Fruit fly (Drosophila melanogaster) whole organism, embryonic: Measurements from ENCODE around the gene Ssu72.

Experiments used
- Atf3 ChIP-seq: fragments of 200-800 bp; sonication (Bioruptor generic); optimal IDR thresholded peaks from 3 replicates; lab custom pipeline; 2016; ENCODE audit warnings: missing biosample characterization, missing genetic modification characterization
- BEAF-32 ChIP-seq: fragments of 200-800 bp; sonication (Bioruptor generic); optimal IDR thresholded peaks from 3 replicates; lab custom pipeline; 2017; ENCODE audit warnings: missing biosample characterization, missing genetic modification characterization, mild to moderate bottlenecking, moderate library complexity, missing genetic modification reagents
- CG1024 ChIP-seq: fragments of 200-800 bp; sonication (Bioruptor generic); IDR thresholded peaks from 2 replicates; pipeline ENCODE4 v1.3.6; 2022; ENCODE audit warnings: missing biosample characterization, missing genetic modification characterization
- CG10431 ChIP-seq: fragments of 200-800 bp; sonication (Bioruptor generic); optimal IDR thresholded peaks from 3 replicates; lab custom pipeline; 2018; ENCODE audit warnings: missing biosample characterization, mild to moderate bottlenecking, missing genetic modification characterization
- CG11456 ChIP-seq: fragments of 200-800 bp; sonication (Bioruptor generic); IDR thresholded peaks from 3 replicates; pipeline ENCODE4 v1.3.6; 2022; ENCODE audit warnings: missing biosample characterization, missing genetic modification characterization
- CG11560 ChIP-seq: fragments of 200-800 bp; sonication (Bioruptor generic); IDR thresholded peaks from 3 replicates; pipeline ENCODE4 v1.3.6; 2022; ENCODE audit warnings: missing biosample characterization, missing genetic modification characterization
- CG11696 ChIP-seq: fragments of 200-800 bp; sonication (Bioruptor generic); IDR thresholded peaks from 2 replicates; pipeline ENCODE4 v1.3.6; 2022; ENCODE audit warnings: missing biosample characterization, missing genetic modification characterization
- CG12104 ChIP-seq: fragments of 200-800 bp; sonication (Bioruptor generic); optimal IDR thresholded peaks from 3 replicates; lab custom pipeline; 2016; ENCODE audit warnings: missing biosample characterization, missing genetic modification characterization
- CG14710 ChIP-seq: fragments of 200-800 bp; sonication (Bioruptor generic); optimal IDR thresholded peaks from 3 replicates; lab custom pipeline; 2019; ENCODE audit warnings: missing biosample characterization, mild to moderate bottlenecking, missing genetic modification characterization, moderate library complexity
- CG14965 ChIP-seq: fragments of 200-800 bp; sonication (Bioruptor generic); optimal IDR thresholded peaks from 2 replicates; lab custom pipeline; 2016; ENCODE audit warnings: missing biosample characterization, missing genetic modification characterization, borderline replicate concordance
- CG15601 ChIP-seq: fragments of 200-800 bp; sonication (Bioruptor generic); optimal IDR thresholded peaks from 3 replicates; lab custom pipeline; 2019; ENCODE audit warnings: missing biosample characterization, mild to moderate bottlenecking, missing genetic modification characterization, moderate library complexity
- CG17361 ChIP-seq: fragments of 200-800 bp; sonication (Bioruptor generic); IDR thresholded peaks from 3 replicates; pipeline ENCODE4 v1.3.6; 2022; ENCODE audit warnings: missing biosample characterization, missing genetic modification characterization
- CG17829 ChIP-seq: fragments of 200-800 bp; optimal IDR thresholded peaks from 2 replicates; lab custom pipeline; 2019; ENCODE audit warnings: missing biosample characterization, mild to moderate bottlenecking, missing genetic modification characterization, moderate library complexity
- CG1792 ChIP-seq: fragments of 200-800 bp; sonication (Bioruptor generic); optimal IDR thresholded peaks from 2 replicates; lab custom pipeline; 2016; ENCODE audit warnings: missing biosample characterization, missing genetic modification characterization
- CG31224 ChIP-seq: fragments of 200-800 bp; sonication (Bioruptor generic); IDR thresholded peaks from 2 replicates; pipeline ENCODE4 v1.3.6; 2022; ENCODE audit warnings: missing biosample characterization, missing genetic modification characterization
- CG31365 ChIP-seq: fragments of 200-800 bp; sonication (Bioruptor generic); optimal IDR thresholded peaks from 2 replicates; lab custom pipeline; 2018; ENCODE audit warnings: missing biosample characterization, mild to moderate bottlenecking, missing genetic modification characterization
- CG3838 ChIP-seq: fragments of 200-800 bp; sonication (Bioruptor generic); optimal IDR thresholded peaks from 3 replicates; lab custom pipeline; 2016; ENCODE audit warnings: missing biosample characterization, missing genetic modification characterization
- CG4854 ChIP-seq: fragments of 200-800 bp; sonication (Bioruptor generic); optimal IDR thresholded peaks from 2 replicates; lab custom pipeline; 2016; ENCODE audit warnings: missing biosample characterization, missing genetic modification characterization, inconsistent platforms
- CG5180 ChIP-seq: fragments of 200-800 bp; sonication (Bioruptor generic); optimal IDR thresholded peaks from 3 replicates; lab custom pipeline; 2017; ENCODE audit warnings: missing biosample characterization, missing genetic modification characterization, mild to moderate bottlenecking, moderate library complexity, missing genetic modification reagents
- CG6689 ChIP-seq: fragments of 200-800 bp; sonication (Bioruptor generic); IDR thresholded peaks from 2 replicates; pipeline ENCODE4 v1.3.6; 2022; ENCODE audit warnings: missing biosample characterization, missing genetic modification characterization
- CG7987 ChIP-seq: fragments of 200-800 bp; sonication (Bioruptor generic); optimal IDR thresholded peaks from 2 replicates; lab custom pipeline; 2018; ENCODE audit warnings: missing biosample characterization, mild to moderate bottlenecking, missing genetic modification characterization, moderate library complexity
- CG8290 ChIP-seq, 3 experiments: fragments of 200-800 bp; sonication (Bioruptor generic); optimal IDR thresholded peaks; 2 replicates each; lab custom pipeline; 2016 to 2019; ENCODE audit warnings: missing biosample characterization in 3 of 3, missing genetic modification characterization in 3 of 3, mild to moderate bottlenecking in 2 of 3, moderate library complexity in 1 of 3
- CG9609 ChIP-seq: fragments of 200-800 bp; sonication (Bioruptor generic); optimal IDR thresholded peaks from 3 replicates; lab custom pipeline; 2016; ENCODE audit warnings: missing biosample characterization, missing genetic modification characterization
- Camta ChIP-seq: fragments of 200-800 bp; sonication (Bioruptor generic); optimal IDR thresholded peaks from 2 replicates; lab custom pipeline; 2016; ENCODE audit warnings: missing biosample characterization, missing genetic modification characterization
- ERR ChIP-seq: fragments of 200-800 bp; sonication (Bioruptor generic); optimal IDR thresholded peaks from 2 replicates; lab custom pipeline; 2016; ENCODE audit warnings: missing biosample characterization, missing genetic modification characterization
- HLH3B ChIP-seq: fragments of 200-800 bp; sonication (Bioruptor generic); IDR thresholded peaks from 2 replicates; pipeline ENCODE4 v1.3.6; 2022; ENCODE audit warnings: missing biosample characterization, missing genetic modification characterization
- HLHmδ ChIP-seq: fragments of 200-800 bp; sonication (Bioruptor generic); optimal IDR thresholded peaks from 2 replicates; lab custom pipeline; 2018; ENCODE audit warnings: missing biosample characterization, mild to moderate bottlenecking, missing genetic modification characterization, moderate library complexity
- HmgZ ChIP-seq: fragments of 200-800 bp; sonication (Bioruptor generic); optimal IDR thresholded peaks from 2 replicates; lab custom pipeline; 2018; ENCODE audit warnings: missing biosample characterization, mild to moderate bottlenecking, missing genetic modification characterization
- Mrtf ChIP-seq: fragments of 200-800 bp; sonication (Bioruptor generic); IDR thresholded peaks from 3 replicates; pipeline ENCODE4 v1.3.6; 2022; ENCODE audit warnings: missing biosample characterization, missing genetic modification characterization
- Ptx1 ChIP-seq: fragments of 200-800 bp; sonication (Bioruptor generic); IDR thresholded peaks from 2 replicates; pipeline ENCODE4 v1.3.6; 2022; ENCODE audit warnings: missing biosample characterization, missing genetic modification characterization
- Xrp1 ChIP-seq: fragments of 200-800 bp; sonication (Bioruptor generic); IDR thresholded peaks from 2 replicates; pipeline ENCODE4 v1.3.6; 2022; ENCODE audit warnings: missing biosample characterization, missing genetic modification characterization
- al ChIP-seq: fragments of 200-800 bp; sonication (Bioruptor generic); IDR thresholded peaks from 2 replicates; pipeline ENCODE4 v1.3.6; 2022; ENCODE audit warnings: missing biosample characterization, missing genetic modification characterization
- aop ChIP-seq: fragments of 200-800 bp; sonication (Bioruptor generic); IDR thresholded peaks from 2 replicates; pipeline ENCODE4 v1.3.6; 2022; ENCODE audit warnings: missing biosample characterization, missing genetic modification characterization
- bab2 ChIP-seq: fragments of 200-800 bp; sonication (Bioruptor generic); optimal IDR thresholded peaks from 2 replicates; lab custom pipeline; 2016; ENCODE audit warnings: missing biosample characterization, missing genetic modification characterization
- bsh ChIP-seq, 2 experiments: fragments of 200-800 bp; sonication (Bioruptor generic); optimal IDR thresholded peaks; 2 replicates each; lab custom pipeline; 2017 to 2018; ENCODE audit warnings: mild to moderate bottlenecking in 2 of 2, missing biosample characterization in 2 of 2, missing genetic modification characterization in 2 of 2, moderate library complexity in 1 of 2
- cas ChIP-seq: fragments of 200-800 bp; sonication (Bioruptor generic); IDR thresholded peaks from 2 replicates; pipeline ENCODE4 v1.3.6; 2022; ENCODE audit warnings: missing biosample characterization, missing genetic modification characterization
- da ChIP-seq: fragments of 200-800 bp; sonication (Bioruptor generic); optimal IDR thresholded peaks from 2 replicates; lab custom pipeline; 2016; ENCODE audit warnings: missing biosample characterization, missing genetic modification characterization
- dan ChIP-seq: fragments of 200-800 bp; sonication (Bioruptor generic); IDR thresholded peaks from 2 replicates; pipeline ENCODE4 v1.3.6; 2022; ENCODE audit warnings: missing biosample characterization, missing genetic modification characterization
- gcm ChIP-seq: fragments of 200-800 bp; sonication (Bioruptor generic); optimal IDR thresholded peaks from 2 replicates; lab custom pipeline; 2019; ENCODE audit warnings: missing biosample characterization, mild to moderate bottlenecking, missing genetic modification characterization, moderate library complexity
- gro ChIP-seq: fragments of 200-800 bp; sonication (Bioruptor generic); optimal IDR thresholded peaks from 2 replicates; lab custom pipeline; 2016; ENCODE audit warnings: missing biosample characterization, missing genetic modification characterization
- gsb ChIP-seq: fragments of 200-800 bp; sonication (Bioruptor generic); IDR thresholded peaks from 2 replicates; pipeline ENCODE4 v1.3.6; 2022; ENCODE audit warnings: missing biosample characterization, missing genetic modification characterization
- knrl ChIP-seq: fragments of 200-800 bp; sonication (Bioruptor generic); IDR thresholded peaks from 3 replicates; pipeline ENCODE4 v1.3.6; 2022; ENCODE audit warnings: missing biosample characterization, missing genetic modification characterization; ENCODE audit not compliant: partially characterized antibody
- lab ChIP-seq: fragments of 200-800 bp; sonication (Bioruptor generic); optimal IDR thresholded peaks from 3 replicates; lab custom pipeline; 2017; ENCODE audit warnings: missing biosample characterization, missing genetic modification characterization, mild to moderate bottlenecking, moderate library complexity, missing genetic modification reagents
- mirr ChIP-seq: fragments of 200-800 bp; sonication (Bioruptor generic); optimal IDR thresholded peaks from 3 replicates; lab custom pipeline; 2018; ENCODE audit warnings: missing biosample characterization, mild to moderate bottlenecking, missing genetic modification characterization
- nom ChIP-seq: fragments of 200-800 bp; sonication (Bioruptor generic); optimal IDR thresholded peaks from 2 replicates; lab custom pipeline; 2017; ENCODE audit warnings: missing biosample characterization, missing genetic modification characterization, mild to moderate bottlenecking, moderate library complexity, missing genetic modification reagents
- pb ChIP-seq: fragments of 200-800 bp; sonication (Bioruptor generic); optimal IDR thresholded peaks from 3 replicates; lab custom pipeline; 2016; ENCODE audit warnings: missing biosample characterization, missing genetic modification characterization
- sens ChIP-seq: fragments of 200-800 bp; sonication (Bioruptor generic); peaks from one replicate; lab custom pipeline; 2016; ENCODE audit warnings: missing biosample characterization, missing genetic modification characterization
- tgo ChIP-seq: fragments of 200-800 bp; sonication (Bioruptor generic); IDR thresholded peaks from 3 replicates; pipeline ENCODE4 v1.3.6; 2022; ENCODE audit warnings: missing biosample characterization, missing genetic modification characterization
- trh ChIP-seq: fragments of 200-800 bp; sonication (Bioruptor generic); optimal IDR thresholded peaks from 2 replicates; lab custom pipeline; 2016; ENCODE audit warnings: missing biosample characterization, missing genetic modification characterization
- z ChIP-seq: fragments of 200-800 bp; sonication (Bioruptor generic); IDR thresholded peaks from 3 replicates; pipeline ENCODE4 v1.3.6; 2022; ENCODE audit warnings: missing biosample characterization, missing genetic modification characterization

The Ssu72 gene

DNA sequence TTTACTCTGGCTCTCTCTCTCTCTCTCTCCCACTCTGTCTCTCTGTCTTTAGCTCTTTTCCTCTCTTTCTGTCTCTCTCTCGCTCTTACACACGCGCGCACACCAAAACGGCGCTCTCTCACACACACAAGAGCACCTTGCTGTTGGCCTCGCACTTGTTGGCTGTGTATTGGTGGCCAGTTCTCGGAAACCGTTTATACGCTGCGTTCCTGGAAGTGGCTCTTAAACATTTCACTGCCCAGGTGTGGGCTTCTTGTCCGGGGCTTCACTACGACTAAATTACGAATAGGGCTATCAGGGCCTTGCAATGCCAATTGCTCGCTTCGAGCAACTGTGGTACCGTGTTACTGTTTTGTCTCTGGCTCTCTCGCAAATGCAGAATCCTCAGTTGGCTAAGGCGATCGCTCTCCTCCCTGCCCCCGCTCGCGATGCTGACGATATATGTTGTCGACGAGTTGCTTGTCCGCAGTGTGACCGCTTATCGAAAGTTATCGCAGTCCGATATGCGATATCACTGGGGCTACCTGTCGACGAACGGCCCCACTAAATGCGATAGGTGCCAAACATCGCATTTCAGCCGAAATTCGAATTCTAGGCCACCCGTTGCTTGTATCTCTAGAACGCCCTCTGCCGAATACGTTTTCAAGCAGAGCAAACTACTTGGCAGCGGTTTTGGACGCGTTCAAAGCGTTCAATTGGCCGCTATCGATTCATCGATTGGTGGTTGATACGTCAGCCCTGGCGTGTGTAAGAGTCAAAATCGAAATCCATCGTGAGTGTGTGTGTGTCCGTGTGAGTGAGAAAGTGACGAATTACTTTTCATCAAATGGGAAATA is 18.9 kb downstream of the Ssu72 start, which contains the start of the genes dome and Ubqn (continued):
- TF ChIP-seq HLH3B (no peak), aop (GFP tag; lab: Robert Waterston, UW) (no peak), CG31365 (no peak), mirr (GFP tag; lab: Kevin White, UChicago) (peak; percentile 4), lab (GFP tag; lab: Kevin White, UChicago) (no peak), gcm (GFP tag; lab: Kevin White, UChicago) (no peak), Camta (GFP tag; lab: Kevin White, UChicago) (peak; percentile 4), BEAF-32 (peak; percentile 98), sens (peak; percentile 72), Atf3 (GFP tag; lab: Kevin White, UChicago) (no peak), HLHmδ (GFP tag; lab: Kevin White, UChicago) (no peak), CG1024 (GFP tag; lab: Robert Waterston, UW) (no peak), CG17361 (GFP tag; lab: Robert Waterston, UW) (peak; percentile 67; the same call in 2 of the 3 replicates), CG6689 (GFP tag; lab: Robert Waterston, UW) (no peak), CG31224 (GFP tag; lab: Robert Waterston, UW) (no peak), CG1792 (GFP tag; lab: Kevin White, UChicago) (no peak), CG11560 (tag; lab: Robert Waterston, UW) (no peak), knrl (GFP tag; lab: Robert Waterston, UW) (peak; percentile 93), nom (GFP tag; lab: Kevin White, UChicago) (peak; percentile 77), CG5180 (GFP tag; lab: Kevin White, UChicago) (peak; percentile 23), HmgZ (tag; lab: Kevin White, UChicago) (peak; percentile 10), tgo (GFP tag; lab: Robert Waterston, UW) (no peak), CG7987 (GFP tag; lab: Kevin White, UChicago) (no peak), CG10431 (GFP tag; lab: Kevin White, UChicago) (no peak), CG14965 (GFP tag; lab: Kevin White, UChicago) (no peak), Ptx1 (GFP tag; lab: Robert Waterston, UW) (no peak), al (GFP tag; lab: Robert Waterston, UW) (no peak), CG17829 (tag; lab: Kevin White, UChicago) (no peak), CG8290 (GFP tag; optimal IDR thresholded peaks at IDR 0.05; lab: Kevin White, UChicago) (peak; percentile 53), CG8290 (tag; optimal IDR thresholded peaks at IDR 0.05; lab: Kevin White, UChicago) (peak in 1 of 2 experiments; percentile 64), dan (GFP tag; lab: Robert Waterston, UW) (no peak), CG11456 (GFP tag; lab: Robert Waterston, UW) (no peak), Xrp1 (no peak), ERR (GFP tag; lab: Kevin White, UChicago) (no peak), CG3838 (GFP tag; lab: Kevin White, UChicago) (no peak), Mrtf (GFP tag; lab: Robert Waterston, UW) (no peak), CG12104 (GFP tag; lab: Kevin White, UChicago) (no peak), pb (no peak), CG4854 (GFP tag; lab: Kevin White, UChicago) (no peak), trh (GFP tag; lab: Kevin White, UChicago) (no peak), bab2 (GFP tag; lab: Kevin White, UChicago) (no peak), CG15601 (peak; percentile 36), CG14710 (peak; percentile 76), cas (GFP tag; lab: Robert Waterston, UW) (no peak), da (GFP tag; lab: Kevin White, UChicago) (no peak), bsh (GFP tag; optimal IDR thresholded peaks at IDR 0.05; lab: Kevin White, UChicago) (peak in 1 of 2 experiments; percentile 25), gsb (no peak), CG11696 (GFP tag; lab: Robert Waterston, UW) (no peak), z (GFP tag; lab: Robert Waterston, UW) (no peak), CG9609 (peak; percentile 28), gro (GFP tag; lab: Kevin White, UChicago) (no peak)
